Fruit fly (Drosophila melanogaster) whole organism, embryonic: Measurements from ENCODE around the gene CG2059.

Experiments
- ATbp ChIP-seq: fragments of 200-800 bp; sonication (Bioruptor generic); optimal IDR thresholded peaks from 2 replicates; lab custom pipeline; 2017; ENCODE audit warnings: missing biosample characterization, mild to moderate bottlenecking, missing genetic modification characterization, missing genetic modification reagents
- Atf-2 ChIP-seq: fragments of 200-800 bp; sonication (Bioruptor generic); optimal IDR thresholded peaks from 2 replicates; lab custom pipeline; 2016; ENCODE audit warnings: missing biosample characterization, missing genetic modification characterization
- Atf3 ChIP-seq: fragments of 200-800 bp; sonication (Bioruptor generic); optimal IDR thresholded peaks from 3 replicates; lab custom pipeline; 2016; ENCODE audit warnings: missing biosample characterization, missing genetic modification characterization
- Bgb ChIP-seq: fragments of 200-800 bp; sonication (Bioruptor generic); IDR thresholded peaks from 2 replicates; pipeline ENCODE4 v1.3.6; 2022; ENCODE audit warnings: missing biosample characterization, missing genetic modification characterization; ENCODE audit not compliant: partially characterized antibody
- CG10462 ChIP-seq: fragments of 200-800 bp; sonication (Bioruptor generic); optimal IDR thresholded peaks from 2 replicates; lab custom pipeline; 2016; ENCODE audit warnings: missing biosample characterization, missing genetic modification characterization
- CG11085 ChIP-seq: fragments of 200-800 bp; sonication (Bioruptor generic); IDR thresholded peaks from 2 replicates; pipeline ENCODE4 v1.3.6; 2022; ENCODE audit warnings: missing biosample characterization, missing genetic modification characterization
- CG12659 ChIP-seq: fragments of 200-800 bp; sonication (Bioruptor generic); optimal IDR thresholded peaks from 3 replicates; lab custom pipeline; 2017; ENCODE audit warnings: mild to moderate bottlenecking, missing biosample characterization, missing genetic modification reagents, missing genetic modification characterization
- CG12744 ChIP-seq: fragments of 200-800 bp; sonication (Bioruptor generic); optimal IDR thresholded peaks from 2 replicates; lab custom pipeline; 2016; ENCODE audit warnings: missing biosample characterization, missing genetic modification characterization
- CG1529 ChIP-seq: fragments of 200-800 bp; sonication (Bioruptor generic); optimal IDR thresholded peaks from 3 replicates; lab custom pipeline; 2018; ENCODE audit warnings: missing biosample characterization, missing genetic modification characterization
- CG1602 ChIP-seq: fragments of 200-800 bp; sonication (Bioruptor generic); optimal IDR thresholded peaks from 3 replicates; lab custom pipeline; 2016; ENCODE audit warnings: missing biosample characterization, missing genetic modification characterization
- CG17612 ChIP-seq: fragments of 200-800 bp; sonication (Bioruptor generic); IDR thresholded peaks from 2 replicates; pipeline ENCODE4 v1.3.6; 2022; ENCODE audit warnings: missing biosample characterization, missing genetic modification characterization
- CG2129 ChIP-seq: fragments of 200-800 bp; sonication (Bioruptor generic); IDR thresholded peaks from 2 replicates; pipeline ENCODE4 v1.3.6; 2022; ENCODE audit warnings: missing biosample characterization, missing genetic modification characterization; ENCODE audit not compliant: partially characterized antibody
- CG2678 ChIP-seq: fragments of 200-800 bp; sonication (Bioruptor generic); optimal IDR thresholded peaks from 3 replicates; lab custom pipeline; 2019; ENCODE audit warnings: missing biosample characterization, mild to moderate bottlenecking, missing genetic modification characterization, moderate library complexity
- CG2889 ChIP-seq: fragments of 200-800 bp; sonication (Bioruptor generic); IDR thresholded peaks from 3 replicates; pipeline ENCODE4 v1.3.6; 2022; ENCODE audit warnings: missing biosample characterization, missing genetic modification characterization
- CG30403 ChIP-seq: fragments of 200-800 bp; sonication (Bioruptor generic); optimal IDR thresholded peaks from 3 replicates; lab custom pipeline; 2016; ENCODE audit warnings: missing biosample characterization, missing genetic modification characterization
- CG32767 ChIP-seq: fragments of 200-800 bp; sonication (Bioruptor generic); IDR thresholded peaks from 2 replicates; pipeline ENCODE4 v1.3.6; 2022; ENCODE audit warnings: missing biosample characterization, missing genetic modification characterization
- CG32772 ChIP-seq: fragments of 200-800 bp; sonication (Bioruptor generic); IDR thresholded peaks from 2 replicates; pipeline ENCODE4 v1.3.6; 2022; ENCODE audit warnings: missing biosample characterization, missing genetic modification characterization
- CG34422 ChIP-seq: fragments of 200-800 bp; sonication (Bioruptor generic); IDR thresholded peaks from 3 replicates; pipeline ENCODE4 v1.3.6; 2022; ENCODE audit warnings: missing biosample characterization, missing genetic modification characterization
- CG43689 ChIP-seq: fragments of 200-800 bp; sonication (Bioruptor generic); IDR thresholded peaks from 2 replicates; pipeline ENCODE4 v1.3.6; 2022; ENCODE audit warnings: missing biosample characterization, missing genetic modification characterization
- CG4404 ChIP-seq: fragments of 200-800 bp; sonication (Bioruptor generic); IDR thresholded peaks from 2 replicates; pipeline ENCODE4 v1.3.6; 2022; ENCODE audit warnings: missing biosample characterization, missing genetic modification characterization
- CG6683 ChIP-seq: fragments of 200-800 bp; sonication (Bioruptor generic); optimal IDR thresholded peaks from 2 replicates; lab custom pipeline; 2017; ENCODE audit warnings: missing biosample characterization, mild to moderate bottlenecking, missing genetic modification characterization, missing genetic modification reagents
- CG8359 ChIP-seq: fragments of 200-800 bp; sonication (Bioruptor generic); optimal IDR thresholded peaks from 2 replicates; lab custom pipeline; 2017; ENCODE audit warnings: missing biosample characterization, mild to moderate bottlenecking, missing genetic modification characterization, borderline replicate concordance
- CG9932 ChIP-seq: fragments of 200-800 bp; sonication (Bioruptor generic); IDR thresholded peaks from 2 replicates; pipeline ENCODE4 v1.3.6; 2022; ENCODE audit warnings: missing biosample characterization, missing genetic modification characterization
- Hey ChIP-seq: fragments of 200-800 bp; sonication (Bioruptor generic); optimal IDR thresholded peaks from 3 replicates; lab custom pipeline; 2018; ENCODE audit warnings: missing biosample characterization, mild to moderate bottlenecking, missing genetic modification characterization
- Mad ChIP-seq: fragments of 200-800 bp; sonication (Bioruptor generic); optimal IDR thresholded peaks from 2 replicates; lab custom pipeline; 2016; ENCODE audit warnings: missing biosample characterization, missing genetic modification characterization
- Myb ChIP-seq: fragments of 200-800 bp; sonication (Bioruptor generic); optimal IDR thresholded peaks from 2 replicates; lab custom pipeline; 2016; ENCODE audit warnings: missing biosample characterization, missing genetic modification characterization
- Neu2 ChIP-seq: fragments of 200-800 bp; sonication (Bioruptor generic); optimal IDR thresholded peaks from 3 replicates; lab custom pipeline; 2016; ENCODE audit warnings: missing biosample characterization, missing genetic modification characterization, borderline replicate concordance
- NfI ChIP-seq: fragments of 200-800 bp; sonication (Bioruptor generic); optimal IDR thresholded peaks from 3 replicates; lab custom pipeline; 2018; ENCODE audit warnings: missing biosample characterization, mild to moderate bottlenecking, missing genetic modification characterization, moderate library complexity
- Ravus ChIP-seq: fragments of 200-800 bp; sonication (Bioruptor generic); IDR thresholded peaks from 2 replicates; pipeline ENCODE4 v1.3.6; 2022; ENCODE audit warnings: missing biosample characterization, missing genetic modification characterization
- Rx ChIP-seq: fragments of 200-800 bp; sonication (Bioruptor generic); IDR thresholded peaks from 2 replicates; pipeline ENCODE4 v1.3.6; 2022; ENCODE audit warnings: missing biosample characterization, missing genetic modification characterization
- TFAM ChIP-seq: fragments of 200-800 bp; sonication (Bioruptor generic); optimal IDR thresholded peaks from 2 replicates; lab custom pipeline; 2017; ENCODE audit warnings: missing biosample characterization, missing genetic modification characterization, inconsistent platforms
- Xrp1 ChIP-seq: fragments of 200-800 bp; sonication (Bioruptor generic); IDR thresholded peaks from 2 replicates; pipeline ENCODE4 v1.3.6; 2022; ENCODE audit warnings: missing biosample characterization, missing genetic modification characterization
- ase ChIP-seq: fragments of 200-800 bp; sonication (Bioruptor generic); IDR thresholded peaks from 3 replicates; pipeline ENCODE4 v1.3.6; 2022; ENCODE audit warnings: missing biosample characterization, missing genetic modification characterization
- az2 ChIP-seq: fragments of 200-800 bp; sonication (Bioruptor generic); optimal IDR thresholded peaks from 3 replicates; lab custom pipeline; 2016; ENCODE audit warnings: missing biosample characterization, missing genetic modification characterization
- br ChIP-seq: fragments of >200 bp; optimal IDR thresholded peaks from 2 replicates; lab custom pipeline; 2017
- chm ChIP-seq: fragments of 200-800 bp; sonication (Bioruptor generic); IDR thresholded peaks from 2 replicates; pipeline ENCODE4 v1.3.6; 2022; ENCODE audit warnings: missing biosample characterization, missing genetic modification characterization
- esg ChIP-seq: fragments of 200-800 bp; sonication (Bioruptor generic); conservative IDR thresholded peaks from 2 replicates; pipeline ENCODE4 v1.3.6; 2022; ENCODE audit warnings: missing biosample characterization, missing genetic modification characterization
- fu2 ChIP-seq: fragments of 200-800 bp; sonication (Bioruptor generic); optimal IDR thresholded peaks from 2 replicates; lab custom pipeline; 2016; ENCODE audit warnings: missing biosample characterization, missing genetic modification characterization
- hb ChIP-seq: fragments of 200-800 bp; sonication (Bioruptor generic); IDR thresholded peaks from 3 replicates; pipeline ENCODE4 v1.3.6; 2022; ENCODE audit warnings: missing biosample characterization, missing genetic modification characterization; ENCODE audit not compliant: partially characterized antibody
- kah ChIP-seq: fragments of 200-800 bp; sonication (Bioruptor generic); optimal IDR thresholded peaks from 2 replicates; lab custom pipeline; 2018; ENCODE audit warnings: missing biosample characterization, mild to moderate bottlenecking, missing genetic modification characterization
- org-1 ChIP-seq: fragments of 200-800 bp; sonication (Bioruptor generic); optimal IDR thresholded peaks from 2 replicates; lab custom pipeline; 2017; ENCODE audit warnings: missing biosample characterization, missing genetic modification characterization
- pros ChIP-seq: fragments of 200-800 bp; sonication (Bioruptor generic); optimal IDR thresholded peaks from 3 replicates; lab custom pipeline; 2019; ENCODE audit warnings: missing biosample characterization, mild to moderate bottlenecking, missing genetic modification characterization, moderate library complexity
- pzg ChIP-seq: fragments of 200-800 bp; sonication (Bioruptor generic); optimal IDR thresholded peaks from 3 replicates; lab custom pipeline; 2018; ENCODE audit warnings: missing biosample characterization, mild to moderate bottlenecking, missing genetic modification characterization, moderate library complexity
- seq ChIP-seq: fragments of 200-800 bp; sonication (Bioruptor generic); IDR thresholded peaks from 2 replicates; pipeline ENCODE4 v1.3.6; 2022; ENCODE audit warnings: missing biosample characterization, missing genetic modification characterization
- slp2 ChIP-seq: fragments of 200-800 bp; sonication (Bioruptor generic); optimal IDR thresholded peaks from 2 replicates; lab custom pipeline; 2016; ENCODE audit warnings: missing biosample characterization, missing genetic modification characterization
- so ChIP-seq: fragments of 200-800 bp; sonication (Bioruptor generic); IDR thresholded peaks from 3 replicates; pipeline ENCODE4 v1.3.6; 2022; ENCODE audit warnings: missing biosample characterization, missing genetic modification characterization
- sqz ChIP-seq: fragments of 200-800 bp; sonication (Bioruptor generic); optimal IDR thresholded peaks from 3 replicates; lab custom pipeline; 2018; ENCODE audit warnings: missing biosample characterization, mild to moderate bottlenecking, missing genetic modification characterization
- trh ChIP-seq: fragments of 200-800 bp; sonication (Bioruptor generic); optimal IDR thresholded peaks from 2 replicates; lab custom pipeline; 2016; ENCODE audit warnings: missing biosample characterization, missing genetic modification characterization
- tx ChIP-seq: fragments of 200-800 bp; sonication (Bioruptor generic); optimal IDR thresholded peaks from 2 replicates; lab custom pipeline; 2016; ENCODE audit warnings: missing biosample characterization, missing genetic modification characterization
- zen ChIP-seq: fragments of 200-800 bp; sonication (Bioruptor generic); optimal IDR thresholded peaks from 3 replicates; lab custom pipeline; 2018; ENCODE audit warnings: missing biosample characterization, mild to moderate bottlenecking, missing genetic modification characterization, moderate library complexity

The CG2059 gene

dm6 chrX:7333858-7334800 is 48.0 kb downstream of the CG2059 start (continued):
- peak; percentile 44; the same call in 1 of the 3 replicates for TF ChIP-seq CG34422
- no peak for TF ChIP-seq so (GFP tag; lab: Robert Waterston, UW)
- TF ChIP-seq pros: no peak
- peak; percentile 58 for TF ChIP-seq CG30403 (GFP tag; lab: Kevin White, UChicago)
- TF ChIP-seq CG8359: no peak
- TF ChIP-seq CG43689 (GFP tag; lab: Robert Waterston, UW): no peak
- no peak for TF ChIP-seq CG12744 (GFP tag; lab: Kevin White, UChicago)
- no peak for TF ChIP-seq CG1529 (GFP tag; lab: Kevin White, UChicago)
- TF ChIP-seq az2 (GFP tag; lab: Kevin White, UChicago): no peak
- TF ChIP-seq hb (GFP tag; lab: Robert Waterston, UW): no peak
- TF ChIP-seq Myb: peak; percentile 43
- TF ChIP-seq fu2 (GFP tag; lab: Kevin White, UChicago): peak; percentile 62
- TF ChIP-seq ATbp (GFP tag; lab: Kevin White, UChicago): no peak
- TF ChIP-seq CG32767 (GFP tag; lab: Robert Waterston, UW): no peak
- TF ChIP-seq Hey (tag; lab: Kevin White, UChicago): no peak
- TF ChIP-seq CG17612 (GFP tag; lab: Robert Waterston, UW): no peak
- TF ChIP-seq CG2889 (GFP tag; lab: Robert Waterston, UW): 0 out of 3 replicates have a peak, but pooled peaks have one; percentile 26
- peak; percentile 24 for TF ChIP-seq slp2
- no peak for TF ChIP-seq br (lab: Kevin White, UChicago)
- TF ChIP-seq esg (GFP tag; lab: Robert Waterston, UW): no peak; the same call in 1 of the 2 replicates
- no peak for TF ChIP-seq CG32772 (GFP tag; lab: Robert Waterston, UW)
- TF ChIP-seq NfI (GFP tag; lab: Kevin White, UChicago): peak; percentile 6
- TF ChIP-seq CG2678 (tag; lab: Kevin White, UChicago): peak; percentile 31
- no peak for TF ChIP-seq Mad (GFP tag; lab: Kevin White, UChicago)
- TF ChIP-seq zen (tag; lab: Kevin White, UChicago): no peak
- no peak for TF ChIP-seq TFAM
- no peak for TF ChIP-seq Neu2
- peak; percentile 38 for TF ChIP-seq sqz (GFP tag; lab: Kevin White, UChicago)
- TF ChIP-seq seq (GFP tag; lab: Robert Waterston, UW): peak; percentile 32; the same call in 1 of the 2 replicates
- TF ChIP-seq pzg (GFP tag; lab: Kevin White, UChicago): no peak
- TF ChIP-seq CG10462: no peak
- no peak for TF ChIP-seq kah (GFP tag; lab: Kevin White, UChicago)
- TF ChIP-seq Bgb: no peak
- TF ChIP-seq CG2129 (GFP tag; lab: Robert Waterston, UW): no peak
- TF ChIP-seq trh (GFP tag; lab: Kevin White, UChicago): no peak
- TF ChIP-seq org-1: no peak
- peak; percentile 2 for TF ChIP-seq Atf3 (GFP tag; lab: Kevin White, UChicago)
- TF ChIP-seq Atf-2 (GFP tag; lab: Kevin White, UChicago): peak; percentile 47
- TF ChIP-seq chm (GFP tag; lab: Robert Waterston, UW): no peak
- TF ChIP-seq CG12659: peak; percentile 26
- peak; percentile 62 for TF ChIP-seq tx (GFP tag; lab: Kevin White, UChicago)
- TF ChIP-seq CG1602 (GFP tag; lab: Kevin White, UChicago): no peak
- TF ChIP-seq CG4404 (GFP tag; lab: Robert Waterston, UW): no peak
- TF ChIP-seq CG6683 (GFP tag; lab: Kevin White, UChicago): no peak
- TF ChIP-seq CG9932: peak; percentile 81
- no peak for TF ChIP-seq Rx (GFP tag; lab: Robert Waterston, UW)
- peak; percentile 23; the same call in 1 of the 2 replicates for TF ChIP-seq Xrp1 (GFP tag; lab: Robert Waterston, UW)
- TF ChIP-seq Ravus (GFP tag; lab: Robert Waterston, UW): no peak
- no peak for TF ChIP-seq ase
- TF ChIP-seq CG11085: no peak
